Fruit fly (Drosophila melanogaster) ovary, adult (tissue): Measurements from ENCODE around the gene IntS6.

ENCODE experiments used
- CG17801 ChIP-seq: fragments of 200-800 bp; optimal IDR thresholded peaks from 2 replicates; lab custom pipeline; 2019; ENCODE audit warnings: missing biosample characterization, mild to moderate bottlenecking, missing genetic modification characterization, moderate library complexity; ENCODE audit not compliant: partially characterized antibody

Gene IntS6

DNA sequence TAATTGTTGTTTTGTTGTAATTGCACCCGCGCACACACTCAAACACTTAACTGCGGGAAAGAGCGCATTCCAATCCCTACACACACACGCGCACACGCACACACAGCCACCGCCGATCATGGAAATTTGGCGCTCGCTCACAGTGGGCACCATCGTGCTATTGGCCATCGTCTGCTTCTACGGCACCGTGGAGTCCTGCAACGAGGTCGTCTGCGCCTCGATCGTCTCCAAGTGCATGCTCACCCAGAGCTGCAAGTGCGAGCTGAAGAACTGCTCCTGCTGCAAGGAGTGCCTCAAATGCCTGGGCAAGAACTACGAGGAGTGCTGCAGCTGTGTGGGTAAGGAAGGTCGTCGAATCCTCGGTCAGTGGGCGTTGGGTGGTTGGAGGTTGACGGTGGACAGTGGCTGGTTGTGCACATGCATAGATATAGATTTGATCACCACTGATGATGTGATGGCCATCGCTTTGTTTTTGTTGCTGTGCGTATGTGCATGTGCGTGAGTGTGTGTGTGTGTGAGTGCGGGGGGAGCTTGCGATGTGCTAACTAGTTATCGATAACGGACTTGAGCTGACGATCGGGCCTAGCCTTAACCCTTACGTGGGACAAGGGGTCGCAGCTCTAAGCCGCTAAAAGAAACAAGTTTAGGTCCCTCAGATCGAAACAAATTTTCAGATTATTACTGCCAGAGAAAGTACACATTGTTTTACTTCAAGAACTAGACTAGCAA lies 56.2 kb downstream of the IntS6 start:
- no peak for TF ChIP-seq CG17801 (GFP tag; lab: Kevin White, UChicago)

DNA sequence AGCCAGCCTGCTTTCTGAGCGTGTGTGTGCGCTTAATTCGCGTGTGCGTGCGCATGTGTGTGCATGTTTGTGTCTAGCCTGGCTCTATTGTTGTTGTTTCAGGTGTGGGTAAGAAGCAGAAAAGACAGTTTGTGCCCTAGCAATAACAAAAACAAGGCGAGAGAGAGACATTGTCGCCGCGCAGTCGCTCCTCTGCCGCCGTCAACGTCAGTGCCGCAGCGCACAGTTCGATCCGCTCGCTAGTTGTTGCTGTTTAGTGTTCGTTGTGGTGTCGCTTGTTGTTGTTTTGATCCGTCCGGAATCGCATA lies 56.9 kb downstream of the IntS6 start:
- TF ChIP-seq CG17801 (GFP tag; lab: Kevin White, UChicago): no peak

DNA sequence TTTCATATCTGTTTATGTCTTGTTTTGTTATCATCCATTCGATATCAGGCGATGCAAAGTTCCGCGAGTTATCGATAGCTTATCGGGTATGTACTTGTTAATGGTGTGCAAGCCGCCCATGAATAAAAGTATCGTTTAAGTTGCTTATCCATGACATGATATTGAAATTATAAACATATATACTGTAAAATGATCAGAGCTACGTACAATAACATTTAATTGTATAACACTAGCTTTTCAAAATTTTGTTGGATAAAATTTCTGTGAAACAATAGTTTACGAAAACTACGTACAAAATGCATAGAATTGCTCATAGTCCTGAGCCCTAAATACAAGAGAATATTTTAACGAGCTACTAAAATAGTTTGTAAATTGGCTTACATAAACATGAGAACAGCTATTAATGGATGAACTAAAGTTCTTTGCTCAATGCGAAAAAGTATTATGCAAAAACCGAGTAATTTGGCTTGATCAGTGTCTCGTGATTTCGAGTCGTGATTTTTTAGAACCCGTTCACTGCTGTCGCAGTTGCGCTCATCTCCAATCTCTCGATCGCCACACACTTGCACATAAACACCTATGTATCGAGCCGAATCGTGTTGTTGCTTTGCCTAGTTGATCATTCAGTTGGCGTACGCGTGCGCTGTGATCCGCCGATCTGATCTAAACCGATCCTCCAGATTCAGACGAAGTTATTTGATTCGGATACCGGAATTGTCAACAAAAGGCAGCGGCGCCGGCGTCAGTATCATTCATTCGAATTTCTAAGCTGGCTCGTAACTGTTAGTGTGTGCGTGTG lies 57.4 kb downstream of the IntS6 start, which contains the start of the genes PGAP1 and cv:
Gene PGAP1 (minus strand): TSS at position 57 of the 799 bp plus-strand sequence.
Gene cv (plus strand): TSS at position 586 of the 799 bp plus-strand sequence.
- peak; percentile 47 for TF ChIP-seq CG17801 (GFP tag; lab: Kevin White, UChicago)
